Fruit fly (Drosophila melanogaster) whole organism, embryonic: ENCODE data around the gene CG6527.
A peak's percentile ranks its signal among the peaks of the same experiment; 100 is the strongest.

Experiments used
- Antp ChIP-seq: fragments of 200-800 bp; sonication (Bioruptor generic); optimal IDR thresholded peaks from 3 replicates; lab custom pipeline; 2016; ENCODE audit warnings: missing biosample characterization, missing genetic modification characterization
- CG10147 ChIP-seq: fragments of 200-800 bp; sonication (Bioruptor generic); optimal IDR thresholded peaks from 2 replicates; lab custom pipeline; 2019; ENCODE audit warnings: missing biosample characterization, mild to moderate bottlenecking, missing genetic modification characterization, moderate library complexity
- CG10543 ChIP-seq: fragments of 200-800 bp; sonication (Bioruptor generic); optimal IDR thresholded peaks from 3 replicates; lab custom pipeline; 2017; ENCODE audit warnings: missing biosample characterization, mild to moderate bottlenecking, missing genetic modification characterization, moderate library complexity
- CG10959 ChIP-seq: fragments of 200-800 bp; sonication (Bioruptor generic); IDR thresholded peaks from 2 replicates; pipeline ENCODE4 v1.3.6; 2022; ENCODE audit warnings: missing biosample characterization, missing genetic modification characterization
- CG11093 ChIP-seq: fragments of 200-800 bp; sonication (Bioruptor generic); IDR thresholded peaks from 3 replicates; pipeline ENCODE4 v1.3.6; 2022; ENCODE audit warnings: missing biosample characterization, missing genetic modification characterization
- CG12155 ChIP-seq: fragments of 200-800 bp; sonication (Bioruptor generic); optimal IDR thresholded peaks from 3 replicates; lab custom pipeline; 2016; ENCODE audit warnings: missing biosample characterization, missing genetic modification characterization
- CG12942 ChIP-seq: fragments of 200-800 bp; sonication (Bioruptor generic); optimal IDR thresholded peaks from 3 replicates; lab custom pipeline; 2016; ENCODE audit warnings: missing biosample characterization, missing genetic modification characterization
- CG13296 ChIP-seq: fragments of 200-800 bp; sonication (Bioruptor generic); optimal IDR thresholded peaks from 3 replicates; lab custom pipeline; 2018; ENCODE audit warnings: missing biosample characterization, mild to moderate bottlenecking, missing genetic modification characterization
- CG14667 ChIP-seq: fragments of 200-800 bp; sonication (Bioruptor generic); IDR thresholded peaks from 2 replicates; pipeline ENCODE4 v1.3.6; 2022; ENCODE audit warnings: missing biosample characterization, missing genetic modification characterization
- CG14965 ChIP-seq: fragments of 200-800 bp; sonication (Bioruptor generic); optimal IDR thresholded peaks from 2 replicates; lab custom pipeline; 2016; ENCODE audit warnings: missing biosample characterization, missing genetic modification characterization, borderline replicate concordance
- CG15269 ChIP-seq: fragments of 200-800 bp; sonication (Bioruptor generic); optimal IDR thresholded peaks from 2 replicates; lab custom pipeline; 2018; ENCODE audit warnings: missing biosample characterization, mild to moderate bottlenecking, missing genetic modification characterization, moderate library complexity
- CG16815 ChIP-seq: fragments of 200-800 bp; sonication (Bioruptor generic); optimal IDR thresholded peaks from 3 replicates; lab custom pipeline; 2017; ENCODE audit warnings: missing biosample characterization, mild to moderate bottlenecking, missing genetic modification characterization
- CG17612 ChIP-seq: fragments of 200-800 bp; sonication (Bioruptor generic); IDR thresholded peaks from 2 replicates; pipeline ENCODE4 v1.3.6; 2022; ENCODE audit warnings: missing biosample characterization, missing genetic modification characterization
- CG17912 ChIP-seq: fragments of 200-800 bp; sonication (Bioruptor generic); optimal IDR thresholded peaks from 2 replicates; lab custom pipeline; 2018; ENCODE audit warnings: missing biosample characterization, mild to moderate bottlenecking, missing genetic modification characterization
- CG18476 ChIP-seq: fragments of 200-800 bp; sonication (Bioruptor generic); optimal IDR thresholded peaks from 2 replicates; lab custom pipeline; 2016; ENCODE audit warnings: missing biosample characterization, mild to moderate bottlenecking, missing genetic modification characterization
- CG2712 ChIP-seq: fragments of 200-800 bp; optimal IDR thresholded peaks from 3 replicates; lab custom pipeline; 2019; ENCODE audit warnings: missing biosample characterization, mild to moderate bottlenecking, missing genetic modification characterization, moderate library complexity
- CG4404 ChIP-seq: fragments of 200-800 bp; sonication (Bioruptor generic); IDR thresholded peaks from 2 replicates; pipeline ENCODE4 v1.3.6; 2022; ENCODE audit warnings: missing biosample characterization, missing genetic modification characterization
- CG6683 ChIP-seq: fragments of 200-800 bp; sonication (Bioruptor generic); optimal IDR thresholded peaks from 2 replicates; lab custom pipeline; 2017; ENCODE audit warnings: missing biosample characterization, mild to moderate bottlenecking, missing genetic modification characterization, missing genetic modification reagents
- CkIIα-i1 ChIP-seq: fragments of 200-800 bp; sonication (Bioruptor generic); IDR thresholded peaks from 2 replicates; pipeline ENCODE4 v1.3.6; 2022; ENCODE audit warnings: missing biosample characterization, missing genetic modification characterization
- Dip3 ChIP-seq: fragments of 200-800 bp; sonication (Bioruptor generic); optimal IDR thresholded peaks from 3 replicates; lab custom pipeline; 2016; ENCODE audit warnings: missing biosample characterization, missing genetic modification characterization
- Doc3 ChIP-seq: fragments of 200-800 bp; sonication (Bioruptor generic); IDR thresholded peaks from 3 replicates; pipeline ENCODE4 v1.3.6; 2022; ENCODE audit warnings: missing biosample characterization, missing genetic modification characterization; ENCODE audit not compliant: partially characterized antibody
- ERR ChIP-seq: fragments of 200-800 bp; sonication (Bioruptor generic); optimal IDR thresholded peaks from 2 replicates; lab custom pipeline; 2016; ENCODE audit warnings: missing biosample characterization, missing genetic modification characterization
- Hr51 ChIP-seq, 2 experiments: fragments of 200-800 bp; sonication (Bioruptor generic); optimal IDR thresholded peaks; 2 replicates in 1 of 2; 3 replicates in 1 of 2; lab custom pipeline; 2016 to 2018; ENCODE audit warnings: missing biosample characterization in 2 of 2, missing genetic modification characterization in 2 of 2, mild to moderate bottlenecking in 1 of 2, moderate library complexity in 1 of 2
- Mad ChIP-seq: fragments of 200-800 bp; sonication (Bioruptor generic); optimal IDR thresholded peaks from 2 replicates; lab custom pipeline; 2016; ENCODE audit warnings: missing biosample characterization, missing genetic modification characterization
- NC2β ChIP-seq: fragments of 200-800 bp; sonication (Bioruptor generic); optimal IDR thresholded peaks from 2 replicates; lab custom pipeline; 2016; ENCODE audit warnings: missing biosample characterization, missing genetic modification characterization
- NFAT ChIP-seq: fragments of 200-800 bp; sonication (Bioruptor generic); IDR thresholded peaks from 2 replicates; pipeline ENCODE4 v1.3.6; 2022; ENCODE audit warnings: missing biosample characterization, missing genetic modification characterization
- NK7.1 ChIP-seq: fragments of 200-800 bp; sonication (Bioruptor generic); optimal IDR thresholded peaks from 3 replicates; lab custom pipeline; 2016; ENCODE audit warnings: missing biosample characterization, missing genetic modification characterization
- Xbp1 ChIP-seq: fragments of 200-800 bp; sonication (Bioruptor generic); optimal IDR thresholded peaks from 3 replicates; lab custom pipeline; 2016; ENCODE audit warnings: missing biosample characterization, mild to moderate bottlenecking, missing genetic modification characterization
- ac ChIP-seq: fragments of 200-800 bp; sonication (Bioruptor generic); optimal IDR thresholded peaks from 3 replicates; lab custom pipeline; 2017; ENCODE audit warnings: missing biosample characterization, mild to moderate bottlenecking, missing genetic modification characterization
- ara ChIP-seq: fragments of 200-800 bp; sonication (Bioruptor generic); IDR thresholded peaks from 2 replicates; pipeline ENCODE4 v1.3.6; 2022; ENCODE audit warnings: missing biosample characterization, missing genetic modification characterization
- bcd ChIP-seq: fragments of 200-800 bp; sonication (Bioruptor generic); optimal IDR thresholded peaks from 2 replicates; lab custom pipeline; 2017; ENCODE audit warnings: missing biosample characterization, mild to moderate bottlenecking, missing genetic modification characterization
- bigmax ChIP-seq: fragments of 200-800 bp; sonication (Bioruptor generic); optimal IDR thresholded peaks from 2 replicates; lab custom pipeline; 2018; ENCODE audit warnings: missing biosample characterization, mild to moderate bottlenecking, missing genetic modification characterization
- crol ChIP-seq: fragments of 200-800 bp; sonication (Bioruptor generic); IDR thresholded peaks from 2 replicates; pipeline ENCODE4 v1.3.6; 2022; ENCODE audit warnings: missing biosample characterization, missing genetic modification characterization
- gcm ChIP-seq: fragments of 200-800 bp; sonication (Bioruptor generic); optimal IDR thresholded peaks from 2 replicates; lab custom pipeline; 2019; ENCODE audit warnings: missing biosample characterization, mild to moderate bottlenecking, missing genetic modification characterization, moderate library complexity
- gem ChIP-seq: fragments of 200-800 bp; sonication (Bioruptor generic); optimal IDR thresholded peaks from 2 replicates; lab custom pipeline; 2019; ENCODE audit warnings: missing biosample characterization, mild to moderate bottlenecking, missing genetic modification characterization, moderate library complexity
- grn ChIP-seq: fragments of 200-800 bp; sonication (Bioruptor generic); optimal IDR thresholded peaks from 3 replicates; lab custom pipeline; 2017; ENCODE audit warnings: missing biosample characterization, missing genetic modification characterization
- hth ChIP-seq: fragments of >200 bp; optimal IDR thresholded peaks from 2 replicates; lab custom pipeline; 2017; ENCODE audit warnings: inconsistent platforms
- lmd ChIP-seq: fragments of 200-800 bp; sonication (Bioruptor generic); IDR thresholded peaks from 2 replicates; pipeline ENCODE4 v1.3.6; 2022; ENCODE audit warnings: missing biosample characterization, missing genetic modification characterization
- luna ChIP-seq: fragments of 200-800 bp; sonication (Bioruptor generic); optimal IDR thresholded peaks from 2 replicates; lab custom pipeline; 2016; ENCODE audit warnings: missing biosample characterization, missing genetic modification characterization
- nau ChIP-seq: fragments of 200-800 bp; sonication (Bioruptor generic); optimal IDR thresholded peaks from 3 replicates; lab custom pipeline; 2017; ENCODE audit warnings: missing biosample characterization, mild to moderate bottlenecking, missing genetic modification characterization, missing genetic modification reagents
- org-1 ChIP-seq: fragments of 200-800 bp; sonication (Bioruptor generic); optimal IDR thresholded peaks from 2 replicates; lab custom pipeline; 2017; ENCODE audit warnings: missing biosample characterization, missing genetic modification characterization
- pan ChIP-seq, 4 experiments: fragments of >200 bp in 3 of 4; fragments of 200-800 bp in 1 of 4; sonication (Bioruptor generic) in 1 of 4; optimal IDR thresholded peaks in 3 of 4; IDR thresholded peaks in 1 of 4; 2 replicates each; pipeline versions ENCODE4 v1.3.6 to Lab custom; 2017 to 2022; ENCODE audit warnings: missing biosample characterization in 2 of 4, missing genetic modification characterization in 2 of 4, mixed read lengths in 1 of 4
- pros ChIP-seq: fragments of 200-800 bp; sonication (Bioruptor generic); optimal IDR thresholded peaks from 3 replicates; lab custom pipeline; 2019; ENCODE audit warnings: missing biosample characterization, mild to moderate bottlenecking, missing genetic modification characterization, moderate library complexity
- slbo ChIP-seq: fragments of 200-800 bp; sonication (Bioruptor generic); IDR thresholded peaks from 2 replicates; pipeline ENCODE4 v1.3.6; 2022; ENCODE audit warnings: missing biosample characterization, missing genetic modification characterization
- slp2 ChIP-seq: fragments of 200-800 bp; sonication (Bioruptor generic); optimal IDR thresholded peaks from 2 replicates; lab custom pipeline; 2016; ENCODE audit warnings: missing biosample characterization, missing genetic modification characterization
- sug ChIP-seq: fragments of 200-800 bp; optimal IDR thresholded peaks from 2 replicates; lab custom pipeline; 2019; ENCODE audit warnings: missing biosample characterization, mild to moderate bottlenecking, missing genetic modification characterization, moderate library complexity
- tll ChIP-seq, 2 experiments: fragments of 200-800 bp in 1 of 2; fragments of >200 bp in 1 of 2; sonication (Bioruptor generic) in 1 of 2; optimal IDR thresholded peaks; 2 replicates each; lab custom pipeline; 2017 to 2019; ENCODE audit warnings: missing biosample characterization in 2 of 2, missing genetic modification characterization in 2 of 2, mild to moderate bottlenecking in 1 of 2, moderate library complexity in 1 of 2
- twi ChIP-seq: fragments of 200-800 bp; optimal IDR thresholded peaks from 2 replicates; lab custom pipeline; 2019; ENCODE audit warnings: missing biosample characterization, mild to moderate bottlenecking, missing genetic modification characterization, moderate library complexity

CG6527 gene

DNA sequence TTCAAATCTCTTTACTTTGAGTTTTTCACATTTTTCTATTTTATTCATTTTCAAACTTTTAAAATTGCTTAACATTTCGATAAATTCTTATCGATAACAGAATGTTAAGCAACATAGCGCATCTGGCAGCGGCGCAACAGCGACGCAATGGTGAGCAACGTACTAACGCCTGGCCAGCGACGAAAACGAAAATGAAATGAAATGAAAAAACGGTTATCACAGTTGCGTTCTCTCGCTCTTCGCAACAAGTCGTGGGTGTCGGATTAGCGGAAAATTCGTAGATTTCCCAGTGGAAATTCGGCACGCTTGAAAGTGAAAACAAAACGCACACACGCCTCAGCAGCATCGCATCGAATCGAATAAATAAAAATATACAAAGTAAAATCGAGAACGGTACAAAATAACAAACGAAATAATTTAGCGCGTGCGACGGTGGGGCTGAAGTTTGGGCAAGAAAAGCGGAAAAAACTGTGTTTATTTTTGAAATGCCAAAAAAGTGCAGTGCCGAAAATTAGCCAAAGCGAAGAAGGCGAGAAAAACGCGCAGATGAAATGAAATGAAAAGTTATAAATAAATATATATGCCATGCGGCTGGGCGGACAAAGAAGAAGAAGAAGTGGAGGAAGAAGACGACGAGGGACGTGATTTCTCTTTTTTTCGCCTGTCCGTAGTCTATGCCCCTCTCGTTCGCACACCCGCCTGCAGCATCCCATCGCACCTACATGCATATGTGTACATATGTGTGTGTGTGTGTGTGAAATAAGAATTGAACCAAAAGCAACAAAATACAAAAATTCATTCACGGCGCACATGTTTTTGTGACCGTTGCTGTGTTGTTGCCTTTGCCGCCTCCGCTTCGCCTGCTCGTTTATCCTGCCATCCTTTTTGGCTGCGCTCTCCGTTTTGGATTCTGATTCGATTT lies 42.8 kb downstream of the CG6527 start (continued):
- TF ChIP-seq CG14667 (GFP tag; lab: Robert Waterston, UW) (no peak), org-1 (GFP tag; lab: Kevin White, UChicago) (no peak), Hr51 (GFP tag; optimal IDR thresholded peaks at IDR 0.05; lab: Kevin White, UChicago) (no peak), CG11093 (GFP tag; lab: Robert Waterston, UW) (no peak), luna (GFP tag; lab: Kevin White, UChicago) (no peak), CG15269 (tag; lab: Kevin White, UChicago) (no peak), CG2712 (peak; percentile 48), CG6683 (no peak), CG10147 (peak; percentile 29), slbo (GFP tag; lab: Robert Waterston, UW) (no peak), ara (GFP tag; lab: Robert Waterston, UW) (no peak; the same call in 1 of the 2 replicates), pan (optimal IDR thresholded peaks at IDR 0.05; lab: Kevin White, UChicago) (no peak), pan (GFP tag; optimal IDR thresholded peaks at IDR 0.05 in 1 of 2, IDR thresholded peaks at IDR 0.05 in 1 of 2) (peak in 1 of 2 experiments; percentile 42), tll (GFP tag; optimal IDR thresholded peaks at IDR 0.05; lab: Kevin White, UChicago) (no peak), slp2 (GFP tag; lab: Kevin White, UChicago) (no peak), ac (no peak), hth (lab: Kevin White, UChicago) (no peak), CG10959 (no peak), CG10543 (GFP tag; lab: Kevin White, UChicago) (peak; percentile 5), CG17612 (no peak), NC2β (GFP tag; lab: Kevin White, UChicago) (peak; percentile 34), CG12942 (GFP tag; lab: Kevin White, UChicago) (no peak), CG17912 (GFP tag; lab: Kevin White, UChicago) (peak; percentile 46), NK7.1 (GFP tag; lab: Kevin White, UChicago) (no peak), sug (tag; lab: Kevin White, UChicago) (peak; percentile 45), grn (GFP tag; lab: Kevin White, UChicago) (no peak), CkIIα-i1 (GFP tag; lab: Robert Waterston, UW) (no peak), gcm (GFP tag; lab: Kevin White, UChicago) (no peak), gem (no peak), Mad (GFP tag; lab: Kevin White, UChicago) (no peak), Antp (GFP tag; lab: Kevin White, UChicago) (no peak), CG14965 (GFP tag; lab: Kevin White, UChicago) (no peak), Doc3 (GFP tag; lab: Robert Waterston, UW) (no peak), bigmax (GFP tag; lab: Kevin White, UChicago) (no peak), CG4404 (GFP tag; lab: Robert Waterston, UW) (no peak), CG18476 (GFP tag; lab: Kevin White, UChicago) (peak; percentile 5), Dip3 (no peak), lmd (no peak), pros (no peak), CG13296 (GFP tag; lab: Kevin White, UChicago) (no peak), twi (tag; lab: Kevin White, UChicago) (peak; percentile 48), bcd (GFP tag; lab: Kevin White, UChicago) (no peak), NFAT (GFP tag; lab: Robert Waterston, UW) (no peak), CG12155 (GFP tag; lab: Kevin White, UChicago) (no peak), Xbp1 (GFP tag; lab: Kevin White, UChicago) (no peak), CG16815 (GFP tag; lab: Kevin White, UChicago) (no peak), ERR (GFP tag; lab: Kevin White, UChicago) (no peak), crol (peak; percentile 17; the same call in 1 of the 2 replicates), nau (peak; percentile 9)
